Fruit fly (Drosophila melanogaster) whole organism, prepupa: ENCODE measurements around the gene CG7059.

ENCODE experiments used
- Blimp-1 ChIP-seq: fragments of 200-800 bp; sonication (Bioruptor generic); optimal IDR thresholded peaks from 3 replicates; lab custom pipeline; 2017; ENCODE audit warnings: missing biosample characterization, missing genetic modification characterization, mild to moderate bottlenecking, moderate library complexity, missing genetic modification reagents
- CG11294 ChIP-seq: fragments of 200-800 bp; sonication (Bioruptor generic); IDR thresholded peaks from 2 replicates; pipeline ENCODE4 v1.3.6; 2022; ENCODE audit warnings: missing biosample characterization, missing genetic modification characterization
- CG11902 ChIP-seq: fragments of 200-800 bp; sonication (Bioruptor generic); optimal IDR thresholded peaks from 3 replicates; lab custom pipeline; 2016; ENCODE audit warnings: missing biosample characterization, missing genetic modification characterization
- CG15336 ChIP-seq: fragments of 200-800 bp; sonication (Bioruptor generic); IDR thresholded peaks from 2 replicates; pipeline ENCODE4 v1.3.6; 2022; ENCODE audit warnings: missing biosample characterization, missing genetic modification characterization
- CG1621 ChIP-seq: fragments of 200-800 bp; sonication (Bioruptor generic); optimal IDR thresholded peaks from 3 replicates; lab custom pipeline; 2018; ENCODE audit warnings: missing biosample characterization, mild to moderate bottlenecking, missing genetic modification characterization
- CG16779 ChIP-seq: fragments of 200-800 bp; sonication (Bioruptor generic); optimal IDR thresholded peaks from 3 replicates; lab custom pipeline; 2017; ENCODE audit warnings: missing biosample characterization, mild to moderate bottlenecking, missing genetic modification characterization
- CG3032 ChIP-seq: fragments of 200-800 bp; optimal IDR thresholded peaks from 2 replicates; lab custom pipeline; 2019; ENCODE audit warnings: missing biosample characterization, mild to moderate bottlenecking, missing genetic modification characterization, moderate library complexity
- CG31627 ChIP-seq: fragments of 200-800 bp; sonication (Bioruptor generic); optimal IDR thresholded peaks from 3 replicates; lab custom pipeline; 2016; ENCODE audit warnings: missing biosample characterization, missing genetic modification characterization
- CG32006 ChIP-seq: fragments of 200-800 bp; sonication (Bioruptor generic); optimal IDR thresholded peaks from 3 replicates; lab custom pipeline; 2017; ENCODE audit warnings: missing biosample characterization, mild to moderate bottlenecking, missing genetic modification characterization
- CG3919 ChIP-seq: fragments of 200-800 bp; sonication (Bioruptor generic); optimal IDR thresholded peaks from 3 replicates; lab custom pipeline; 2016; ENCODE audit warnings: missing biosample characterization, missing genetic modification characterization
- CG4318 ChIP-seq: fragments of 200-800 bp; sonication (Bioruptor generic); optimal IDR thresholded peaks from 3 replicates; lab custom pipeline; 2017; ENCODE audit warnings: missing biosample characterization, mild to moderate bottlenecking, missing genetic modification characterization
- CG6163 ChIP-seq: fragments of 200-800 bp; sonication (Bioruptor generic); IDR thresholded peaks from 3 replicates; pipeline ENCODE4 v1.3.6; 2022; ENCODE audit warnings: missing biosample characterization, missing genetic modification characterization
- CG6792 ChIP-seq: fragments of 200-800 bp; sonication (Bioruptor generic); optimal IDR thresholded peaks from 3 replicates; lab custom pipeline; 2016; ENCODE audit warnings: missing biosample characterization, missing genetic modification characterization
- CG7368 ChIP-seq: fragments of 200-800 bp; sonication (Bioruptor generic); optimal IDR thresholded peaks from 3 replicates; lab custom pipeline; 2016; ENCODE audit warnings: missing biosample characterization, missing genetic modification characterization
- CG8119 ChIP-seq: fragments of 200-800 bp; sonication (Bioruptor generic); IDR thresholded peaks from 3 replicates; pipeline ENCODE4 v1.3.6; 2022; ENCODE audit warnings: missing biosample characterization, missing genetic modification characterization
- Eip75B ChIP-seq: fragments of 200-800 bp; sonication (Bioruptor generic); optimal IDR thresholded peaks from 3 replicates; lab custom pipeline; 2016; ENCODE audit warnings: missing biosample characterization, missing genetic modification characterization
- Eip78C ChIP-seq: fragments of 200-800 bp; sonication (Bioruptor generic); peaks from one replicate; lab custom pipeline; 2016; ENCODE audit warnings: missing biosample characterization, missing genetic modification characterization
- Eip93F ChIP-seq: fragments of 200-800 bp; sonication (Bioruptor generic); optimal IDR thresholded peaks from 2 replicates; lab custom pipeline; 2016; ENCODE audit warnings: missing biosample characterization, mild to moderate bottlenecking, missing genetic modification characterization
- Ets21C ChIP-seq: fragments of 200-800 bp; sonication (Bioruptor generic); optimal IDR thresholded peaks from 3 replicates; lab custom pipeline; 2016; ENCODE audit warnings: missing biosample characterization, missing genetic modification characterization
- Gug ChIP-seq: fragments of 200-800 bp; sonication (Bioruptor generic); IDR thresholded peaks from 2 replicates; pipeline ENCODE4 v1.3.6; 2022; ENCODE audit warnings: missing biosample characterization, missing genetic modification characterization
- Hr38 ChIP-seq: sonication (Bioruptor generic); optimal IDR thresholded peaks from 2 replicates; lab custom pipeline; 2016; ENCODE audit warnings: missing biosample characterization, missing genetic modification characterization
- Hr39 ChIP-seq: fragments of 200-800 bp; sonication (Bioruptor generic); optimal IDR thresholded peaks from 2 replicates; lab custom pipeline; 2016; ENCODE audit warnings: missing biosample characterization, missing genetic modification characterization
- Hr4 ChIP-seq: fragments of 200-800 bp; sonication (Bioruptor generic); optimal IDR thresholded peaks from 3 replicates; lab custom pipeline; 2016; ENCODE audit warnings: missing biosample characterization, missing genetic modification characterization
- Lpt ChIP-seq: fragments of 200-800 bp; sonication (Bioruptor generic); optimal IDR thresholded peaks from 3 replicates; lab custom pipeline; 2016; ENCODE audit warnings: missing biosample characterization, missing genetic modification characterization
- Met ChIP-seq: fragments of 200-800 bp; sonication (Bioruptor generic); optimal IDR thresholded peaks from 3 replicates; lab custom pipeline; 2016; ENCODE audit warnings: missing biosample characterization, missing genetic modification characterization
- OdsH ChIP-seq: fragments of 200-800 bp; sonication (Bioruptor generic); optimal IDR thresholded peaks from 3 replicates; lab custom pipeline; 2016; ENCODE audit warnings: missing biosample characterization, missing genetic modification characterization
- Sox14 ChIP-seq: fragments of 200-800 bp; sonication (Bioruptor generic); optimal IDR thresholded peaks from 3 replicates; lab custom pipeline; 2016; ENCODE audit warnings: missing biosample characterization, missing genetic modification characterization
- Sox15 ChIP-seq: fragments of 200-800 bp; sonication (Bioruptor generic); optimal IDR thresholded peaks from 3 replicates; lab custom pipeline; 2016; ENCODE audit warnings: missing biosample characterization, missing genetic modification characterization
- achi ChIP-seq: fragments of 200-800 bp; sonication (Bioruptor generic); optimal IDR thresholded peaks from 3 replicates; lab custom pipeline; 2016; ENCODE audit warnings: missing biosample characterization, missing genetic modification characterization
- dac ChIP-seq: fragments of 200-800 bp; sonication (Bioruptor generic); optimal IDR thresholded peaks from 2 replicates; lab custom pipeline; 2017; ENCODE audit warnings: missing biosample characterization, mild to moderate bottlenecking, missing genetic modification characterization
- dsx ChIP-seq: fragments of 200-800 bp; optimal IDR thresholded peaks from 3 replicates; lab custom pipeline; 2019; ENCODE audit warnings: missing biosample characterization, mild to moderate bottlenecking, missing genetic modification characterization, moderate library complexity; ENCODE audit not compliant: poor library complexity, severe bottlenecking
- fd59A ChIP-seq: fragments of 200-800 bp; sonication (Bioruptor generic); optimal IDR thresholded peaks from 2 replicates; lab custom pipeline; 2017; ENCODE audit warnings: missing biosample characterization, mild to moderate bottlenecking, missing genetic modification characterization, missing genetic modification reagents
- fd85E ChIP-seq: fragments of 200-800 bp; sonication (Bioruptor generic); optimal IDR thresholded peaks from 3 replicates; lab custom pipeline; 2016; ENCODE audit warnings: missing biosample characterization, missing genetic modification characterization
- fkh ChIP-seq: fragments of 200-800 bp; sonication (Bioruptor generic); optimal IDR thresholded peaks from 3 replicates; lab custom pipeline; 2017; ENCODE audit warnings: missing biosample characterization, mild to moderate bottlenecking, missing genetic modification characterization, moderate library complexity
- lz ChIP-seq: fragments of 200-800 bp; sonication (Bioruptor generic); optimal IDR thresholded peaks from 3 replicates; lab custom pipeline; 2016; ENCODE audit warnings: missing biosample characterization, missing genetic modification characterization
- net ChIP-seq: fragments of 200-800 bp; sonication (Bioruptor generic); optimal IDR thresholded peaks from 3 replicates; lab custom pipeline; 2016; ENCODE audit warnings: missing biosample characterization, missing genetic modification characterization
- pdm3 ChIP-seq: fragments of 200-800 bp; sonication (Bioruptor generic); optimal IDR thresholded peaks from 3 replicates; lab custom pipeline; 2016; ENCODE audit warnings: missing biosample characterization, missing genetic modification characterization
- salr ChIP-seq, 2 experiments: fragments of 200-800 bp; sonication (Bioruptor generic); optimal IDR thresholded peaks; 3 replicates each; lab custom pipeline; 2016 to 2018; ENCODE audit warnings: missing biosample characterization in 2 of 2, missing genetic modification characterization in 2 of 2, mild to moderate bottlenecking in 1 of 2
- ss ChIP-seq, 2 experiments: fragments of 200-800 bp; sonication (Bioruptor generic); optimal IDR thresholded peaks; 2 replicates in 1 of 2; 3 replicates in 1 of 2; lab custom pipeline; 2017 to 2018; ENCODE audit warnings: mild to moderate bottlenecking in 2 of 2, missing biosample characterization in 2 of 2, missing genetic modification characterization in 2 of 2, moderate library complexity in 1 of 2
- vri ChIP-seq: fragments of 200-800 bp; sonication (Bioruptor generic); optimal IDR thresholded peaks from 3 replicates; lab custom pipeline; 2016; ENCODE audit warnings: missing biosample characterization, mild to moderate bottlenecking, missing genetic modification characterization

CG7059 gene

DNA sequence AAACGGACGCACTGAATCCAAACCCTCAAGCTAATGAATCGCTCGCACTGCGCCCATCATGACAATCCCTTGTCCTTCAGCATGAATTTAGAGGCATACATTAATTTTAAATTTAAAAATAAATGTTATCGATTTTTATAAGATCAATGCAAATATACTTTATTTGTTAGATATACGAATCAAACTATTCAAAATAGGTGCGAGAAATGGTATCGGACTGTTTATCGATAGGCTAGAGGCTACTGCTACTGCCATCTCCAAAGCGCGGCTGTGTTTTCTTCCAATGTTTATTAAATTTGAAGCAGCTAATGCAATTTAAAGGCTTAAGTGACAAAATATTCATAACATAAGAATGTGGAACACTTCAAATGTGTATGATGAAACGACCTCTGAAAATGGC, 8.5 kb upstream of the CG7059 start, which contains the start of gene CG43342:
CG43342 (plus strand) TSS at position 264 of the 400 bp plus-strand sequence.
- peak; percentile 64 for TF ChIP-seq fkh
- TF ChIP-seq Hr39 (GFP tag; lab: Kevin White, UChicago) = no peak
- no peak for TF ChIP-seq CG3032 (tag; lab: Kevin White, UChicago)

DNA sequence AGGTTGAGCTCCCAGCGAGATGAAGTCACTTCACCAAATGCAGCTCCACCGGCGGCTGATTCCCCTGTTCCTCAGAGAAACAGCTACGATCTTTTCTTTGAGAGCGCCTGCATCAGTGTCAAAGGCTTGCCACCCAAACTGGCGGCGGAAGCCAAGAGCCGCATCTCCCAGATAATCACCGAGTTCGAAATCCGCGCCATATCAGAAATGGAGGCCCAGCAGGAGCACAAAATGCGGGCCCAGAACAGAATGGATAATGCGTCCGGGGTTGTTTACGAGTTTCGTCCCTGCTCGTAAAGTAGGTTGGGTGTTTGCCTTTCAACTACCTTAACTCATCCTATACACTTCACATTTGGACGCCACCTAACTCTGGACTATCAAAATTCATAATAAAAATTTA, 7.8 kb upstream of the CG7059 start, which contains the start of gene Gpdh3:
Gpdh3 (plus strand) TSS at position 301 of the 400 bp plus-strand sequence.
- TF ChIP-seq Hr38 (GFP tag; lab: Kevin White, UChicago) (no peak), CG7368 (no peak)

dm6 chr3R:22390109-22390508, 529 bp downstream of the CG7059 start:
- TF ChIP-seq Met (GFP tag; lab: Kevin White, UChicago) (no peak), Sox14 (GFP tag; lab: Kevin White, UChicago) (no peak), Lpt (GFP tag; lab: Kevin White, UChicago) (no peak), Ets21C (GFP tag; lab: Kevin White, UChicago) (no peak), CG7368 (no peak), CG6792 (GFP tag; lab: Kevin White, UChicago) (no peak)
- TF ChIP-seq, all 60 proteins: peak for 0

dm6 chr3R:22394004-22394403, 4.4 kb downstream of the CG7059 start, which contains the start of gene CG13857:
Gene CG13857, minus strand, starts transcription at chr3R:22394104.
- no peak for TF ChIP-seq CG32006
- no peak for TF ChIP-seq Eip75B (GFP tag; lab: Kevin White, UChicago)
- no peak for TF ChIP-seq Blimp-1
- TF ChIP-seq Eip78C (GFP tag; lab: Kevin White, UChicago) = no peak
- no peak for TF ChIP-seq CG11294 (GFP tag; lab: Robert Waterston, UW)
- TF ChIP-seq Hr4 (GFP tag; lab: Kevin White, UChicago) = no peak
- TF ChIP-seq CG16779 (tag; lab: Kevin White, UChicago) = no peak
- no peak for TF ChIP-seq CG31627 (GFP tag; lab: Kevin White, UChicago)
- TF ChIP-seq CG8119 (GFP tag; lab: Robert Waterston, UW) = no peak
- TF ChIP-seq CG15336 (GFP tag; lab: Robert Waterston, UW) = no peak
- TF ChIP-seq Hr39 (GFP tag; lab: Kevin White, UChicago) = no peak
- TF ChIP-seq CG4318 = no peak
- TF ChIP-seq Lpt (GFP tag; lab: Kevin White, UChicago) = no peak
- no peak for TF ChIP-seq fd59A
- no peak for TF ChIP-seq CG7368
- TF ChIP-seq OdsH (GFP tag; lab: Kevin White, UChicago) = no peak

dm6 chr3R:22395409-22396178, 6.0 kb downstream of the CG7059 start:
- peak; percentile 5 for TF ChIP-seq dsx (GFP tag; lab: Kevin White, UChicago)
- TF ChIP-seq Gug (GFP tag; lab: Robert Waterston, UW) = peak; percentile 31; the same call in 1 of the 2 replicates
- peak; percentile 73 for TF ChIP-seq Eip78C (GFP tag; lab: Kevin White, UChicago)
- TF ChIP-seq CG3032 (tag; lab: Kevin White, UChicago) = no peak
- TF ChIP-seq CG8119 (GFP tag; lab: Robert Waterston, UW) = peak; percentile 41; the same call in 1 of the 3 replicates
- TF ChIP-seq Sox15 = no peak
- TF ChIP-seq net = no peak
- TF ChIP-seq Blimp-1 = peak; percentile 27
- TF ChIP-seq CG6163 (GFP tag; lab: Robert Waterston, UW) = 0 out of 3 replicates have a peak, but pooled peaks have one; percentile 24
- TF ChIP-seq CG16779 (tag; lab: Kevin White, UChicago) = no peak
- TF ChIP-seq CG3919 (GFP tag; lab: Kevin White, UChicago) = peak; percentile 19
- TF ChIP-seq pdm3 (GFP tag; lab: Kevin White, UChicago) = peak; percentile 18
- no peak for TF ChIP-seq ss (GFP tag; optimal IDR thresholded peaks at IDR 0.05; lab: Kevin White, UChicago)
- TF ChIP-seq CG1621 (tag; lab: Kevin White, UChicago) = no peak
- TF ChIP-seq vri (GFP tag; lab: Kevin White, UChicago) = no peak
- peak; percentile 5 for TF ChIP-seq Lpt (GFP tag; lab: Kevin White, UChicago)
- TF ChIP-seq CG4318 = peak; percentile 27
- no peak for TF ChIP-seq fkh
- no peak for TF ChIP-seq Ets21C (GFP tag; lab: Kevin White, UChicago)
- peak; percentile 45 for TF ChIP-seq Hr4 (GFP tag; lab: Kevin White, UChicago)
- 0 out of 2 replicates have a peak, but pooled peaks have one; percentile 15 for TF ChIP-seq CG15336 (GFP tag; lab: Robert Waterston, UW)
- peak; percentile 14 for TF ChIP-seq achi (GFP tag; lab: Kevin White, UChicago)
- TF ChIP-seq lz (GFP tag; lab: Kevin White, UChicago) = no peak
- TF ChIP-seq CG7368 = no peak
- TF ChIP-seq fd85E (GFP tag; lab: Kevin White, UChicago) = no peak
- no peak for TF ChIP-seq Hr38 (GFP tag; lab: Kevin White, UChicago)
- TF ChIP-seq CG11902 = no peak
- TF ChIP-seq dac (GFP tag; lab: Kevin White, UChicago) = no peak
- no peak for TF ChIP-seq salr (GFP tag; optimal IDR thresholded peaks at IDR 0.05; lab: Kevin White, UChicago)
- TF ChIP-seq Eip93F (GFP tag; lab: Kevin White, UChicago) = no peak
